Fruit fly (Drosophila melanogaster): Measurements from ENCODE around the gene swm.

Gene swm

dm6 chr2L:19492934-19493686 is at the start of gene swm, which contains the start of gene Ctu2:
Gene swm (plus strand): TSS chr2L:19493251.
Gene Ctu2 (minus strand): TSS chr2L:19493253.
- TF ChIP-seq psq (optimal IDR thresholded peaks at IDR 0.05) (no peak), Myc (optimal IDR thresholded peaks at IDR 0.05) (no peak), Sin3A (optimal IDR thresholded peaks at IDR 0.05) (no peak), h (optimal IDR thresholded peaks at IDR 0.05) (no peak), ttk (optimal IDR thresholded peaks at IDR 0.05) (no peak), insv (optimal IDR thresholded peaks at IDR 0.05) (no peak)

dm6 chr2L:19444734-19445140 is 48.3 kb upstream of the swm start, which contains the start of gene Hs2st:
Gene Hs2st (minus strand): TSS chr2L:19444750.
- TF ChIP-seq Sin3A (optimal IDR thresholded peaks at IDR 0.05), result no peak
- TF ChIP-seq insv (optimal IDR thresholded peaks at IDR 0.05), result no peak
- TF ChIP-seq h (optimal IDR thresholded peaks at IDR 0.05), result no peak
- TF ChIP-seq ttk (optimal IDR thresholded peaks at IDR 0.05), result no peak
- no peak for TF ChIP-seq psq (optimal IDR thresholded peaks at IDR 0.05)
- TF ChIP-seq Myc (optimal IDR thresholded peaks at IDR 0.05), result no peak

- TF ChIP-seq Myc (optimal IDR thresholded peaks at IDR 0.05) (no peak), h (optimal IDR thresholded peaks at IDR 0.05) (no peak), Sin3A (optimal IDR thresholded peaks at IDR 0.05) (no peak), insv (optimal IDR thresholded peaks at IDR 0.05) (no peak)
Observed at dm6 chr2L:19452535-19453317, 40.3 kb upstream of the swm start.

dm6 chr2L:19453381-19453780 is 39.7 kb upstream of the swm start, which contains the start of gene Top2:
Gene Top2 (minus strand): TSS chr2L:19453490.
- TF ChIP-seq h (optimal IDR thresholded peaks at IDR 0.05) (no peak), insv (optimal IDR thresholded peaks at IDR 0.05) (no peak), Myc (optimal IDR thresholded peaks at IDR 0.05) (no peak), psq (optimal IDR thresholded peaks at IDR 0.05) (no peak), ttk (optimal IDR thresholded peaks at IDR 0.05) (no peak), Sin3A (optimal IDR thresholded peaks at IDR 0.05) (no peak)

dm6 chr2L:19454070-19454751 is 38.8 kb upstream of the swm start, which contains the start of gene CG10026:
Gene CG10026 (plus strand): TSS chr2L:19454256.
- TF ChIP-seq Myc (optimal IDR thresholded peaks at IDR 0.05) (no peak), psq (optimal IDR thresholded peaks at IDR 0.05) (no peak)

- TF ChIP-seq ttk (optimal IDR thresholded peaks at IDR 0.05), result no peak
- no peak for TF ChIP-seq Sin3A (optimal IDR thresholded peaks at IDR 0.05)
- no peak for TF ChIP-seq psq (optimal IDR thresholded peaks at IDR 0.05)
- no peak for TF ChIP-seq h (optimal IDR thresholded peaks at IDR 0.05)
- no peak for TF ChIP-seq insv (optimal IDR thresholded peaks at IDR 0.05)
- no peak for TF ChIP-seq Myc (optimal IDR thresholded peaks at IDR 0.05)
Observed at dm6 chr2L:19455209-19455608, 37.8 kb upstream of the swm start.

dm6 chr2L:19455723-19456122 is 37.3 kb upstream of the swm start:
- no peak for TF ChIP-seq Myc (optimal IDR thresholded peaks at IDR 0.05)
- no peak for TF ChIP-seq h (optimal IDR thresholded peaks at IDR 0.05)
- TF ChIP-seq psq (optimal IDR thresholded peaks at IDR 0.05), result no peak
- TF ChIP-seq ttk (optimal IDR thresholded peaks at IDR 0.05), result no peak
- TF ChIP-seq insv (optimal IDR thresholded peaks at IDR 0.05), result no peak

- TF ChIP-seq h (optimal IDR thresholded peaks at IDR 0.05) (no peak), Myc (optimal IDR thresholded peaks at IDR 0.05) (no peak), insv (optimal IDR thresholded peaks at IDR 0.05) (no peak), Sin3A (optimal IDR thresholded peaks at IDR 0.05) (no peak), ttk (optimal IDR thresholded peaks at IDR 0.05) (no peak), psq (optimal IDR thresholded peaks at IDR 0.05) (no peak)
Observed at dm6 chr2L:19457890-19458580, 35.0 kb upstream of the swm start.

dm6 chr2L:19459404-19459803 is 33.6 kb upstream of the swm start:
- TF ChIP-seq ttk (optimal IDR thresholded peaks at IDR 0.05), result no peak
- no peak for TF ChIP-seq insv (optimal IDR thresholded peaks at IDR 0.05)
- no peak for TF ChIP-seq psq (optimal IDR thresholded peaks at IDR 0.05)
- TF ChIP-seq h (optimal IDR thresholded peaks at IDR 0.05), result no peak
- TF ChIP-seq Myc (optimal IDR thresholded peaks at IDR 0.05), result no peak
- TF ChIP-seq Sin3A (optimal IDR thresholded peaks at IDR 0.05), result no peak

dm6 chr2L:19462898-19463297 is 30.2 kb upstream of the swm start:
- no peak for TF ChIP-seq insv (optimal IDR thresholded peaks at IDR 0.05)
- TF ChIP-seq ttk (optimal IDR thresholded peaks at IDR 0.05), result no peak
- no peak for TF ChIP-seq Sin3A (optimal IDR thresholded peaks at IDR 0.05)
- TF ChIP-seq psq (optimal IDR thresholded peaks at IDR 0.05), result no peak
- TF ChIP-seq h (optimal IDR thresholded peaks at IDR 0.05), result no peak
- TF ChIP-seq Myc (optimal IDR thresholded peaks at IDR 0.05), result no peak

dm6 chr2L:19463405-19463804 is 29.6 kb upstream of the swm start:
- no peak for TF ChIP-seq Myc (optimal IDR thresholded peaks at IDR 0.05)
- TF ChIP-seq psq (optimal IDR thresholded peaks at IDR 0.05), result no peak
- no peak for TF ChIP-seq insv (optimal IDR thresholded peaks at IDR 0.05)
- TF ChIP-seq ttk (optimal IDR thresholded peaks at IDR 0.05), result no peak
- TF ChIP-seq Sin3A (optimal IDR thresholded peaks at IDR 0.05), result no peak
- TF ChIP-seq h (optimal IDR thresholded peaks at IDR 0.05), result no peak

Measured in Kc167 (cell line).